Worm (Caenorhabditis elegans) whole organism, late embryonic: ENCODE data around the gene ears-2.
"Not testable (repeated sequence)": the region's sequence is repeated elsewhere in the genome, so short reads cannot be mapped to it uniquely, and the experiment has no call there.

ENCODE experiments used
- C38D4.7 ChIP-seq: fragments of 200-800 bp; sonication (Bioruptor generic); optimal IDR thresholded peaks from 2 replicates; lab custom pipeline; 2018; ENCODE audit warnings: mild to moderate bottlenecking, missing genetic modification characterization, moderate library complexity, missing compliant biosample characterization
- F13H6.1 ChIP-seq: sonication (generic microtip); optimal IDR thresholded peaks from 2 replicates; lab custom pipeline; 2016; ENCODE audit warnings: missing genetic modification characterization, missing compliant biosample characterization
- ahr-1 ChIP-seq: sonication (generic microtip); optimal IDR thresholded peaks from 2 replicates; lab custom pipeline; 2016; ENCODE audit warnings: missing genetic modification characterization, missing compliant biosample characterization
- ama-1 ChIP-seq: fragments of 150-350 bp; optimal IDR thresholded peaks from 2 replicates; lab custom pipeline; 2014
- ceh-24 ChIP-seq: sonication (generic microtip); optimal IDR thresholded peaks from 2 replicates; lab custom pipeline; 2016; ENCODE audit warnings: mild to moderate bottlenecking, missing genetic modification characterization, missing compliant biosample characterization
- mec-3 ChIP-seq: sonication (generic microtip); optimal IDR thresholded peaks from 2 replicates; lab custom pipeline; 2016; ENCODE audit warnings: borderline replicate concordance, missing genetic modification characterization, missing compliant biosample characterization
- pha-4 ChIP-seq: fragments of 150-350 bp; optimal IDR thresholded peaks from 2 replicates; lab custom pipeline; 2018; ENCODE audit warnings: missing biosample characterization, missing genetic modification reagents, missing genetic modification characterization
- syd-9 ChIP-seq: sonication (generic microtip); optimal IDR thresholded peaks from 2 replicates; lab custom pipeline; 2016; ENCODE audit warnings: mild to moderate bottlenecking, missing genetic modification characterization, moderate library complexity, missing compliant biosample characterization
- ttx-3 ChIP-seq: sonication (generic microtip); optimal IDR thresholded peaks from 2 replicates; lab custom pipeline; 2016; ENCODE audit warnings: missing genetic modification reagents, missing genetic modification characterization, missing compliant biosample characterization
- unc-3 ChIP-seq, 2 experiments: fragments of 200-800 bp in 1 of 2; sonication (Bioruptor generic) in 1 of 2; sonication (generic microtip) in 1 of 2; conservative IDR thresholded peaks in 1 of 2; optimal IDR thresholded peaks in 1 of 2; 2 replicates each; pipeline versions ENCODE4 v1.3.6 to Lab custom; 2016 to 2022; ENCODE audit warnings: missing compliant biosample characterization in 2 of 2, missing genetic modification characterization in 2 of 2, missing genetic modification reagents in 1 of 2

- peak; percentile 66 for TF ChIP-seq ttx-3
- TF ChIP-seq ceh-24 (tag; lab: Kevin White, UChicago) = peak; percentile 31
- TF ChIP-seq ama-1 (lab: Kevin White, UChicago); pha-4: not testable (repeated sequence)
- peak; percentile 96 for TF ChIP-seq F13H6.1 (tag; lab: Kevin White, UChicago)
- TF ChIP-seq mec-3 = peak; percentile 98
- TF ChIP-seq C38D4.7 (GFP tag; lab: Kevin White, UChicago) = peak; percentile 51
- TF ChIP-seq syd-9 (tag; lab: Kevin White, UChicago) = peak; percentile 90
- peak; percentile 93 for TF ChIP-seq ahr-1 (tag; lab: Kevin White, UChicago)
- TF ChIP-seq unc-3 (GFP tag; conservative IDR thresholded peaks at IDR 0.05; lab: Robert Waterston, UW) = peak; percentile 69
- peak; percentile 81 for TF ChIP-seq unc-3 (tag; optimal IDR thresholded peaks at IDR 0.05; lab: Kevin White, UChicago)
These were observed 4.9 kb downstream of the ears-2 start, which contains the start of gene rps-24 for ce11 chrIV:385150-385937.
